Worm (Caenorhabditis elegans): ENCODE measurements around the gene F09B12.7.

The F09B12.7 gene

DNA sequence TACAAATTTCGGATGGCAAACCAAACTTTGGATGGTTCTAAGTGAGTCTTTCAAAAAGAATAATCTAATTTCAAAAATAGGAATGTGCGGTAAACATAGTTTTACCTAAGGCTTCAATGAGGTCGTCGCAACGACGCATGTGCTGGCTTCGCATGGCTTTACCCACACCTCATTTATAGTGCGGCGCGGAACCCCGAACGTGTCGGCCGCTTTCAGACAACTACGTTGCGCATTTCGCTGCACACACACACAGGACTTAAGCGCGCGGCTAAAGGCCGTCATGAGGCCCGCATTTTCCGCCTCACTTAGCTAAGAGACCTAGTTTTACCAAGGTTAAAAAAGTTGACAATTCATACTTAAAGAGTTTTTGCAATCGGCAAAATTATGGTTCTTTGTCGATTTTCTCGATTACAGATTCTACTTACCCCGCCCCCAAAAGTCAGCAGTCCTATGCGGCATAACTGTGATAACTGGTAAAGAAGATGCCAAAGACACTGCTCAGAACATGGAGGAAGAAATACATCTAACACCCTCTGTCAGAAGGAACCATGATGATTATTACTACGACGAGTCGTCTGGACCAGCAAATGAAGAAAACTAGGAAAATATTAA, 2.0 kb downstream of the F09B12.7 start:
- TF ChIP-seq egl-5 (tag; optimal IDR thresholded peaks at IDR 0.05) (no peak), nhr-11 (tag; optimal IDR thresholded peaks at IDR 0.05) (no peak), ZK546.5 (tag; optimal IDR thresholded peaks at IDR 0.05) (no peak), lsy-12 (tag; optimal IDR thresholded peaks at IDR 0.05) (no peak), snpc-4 (tag; optimal IDR thresholded peaks at IDR 0.05) (peak; percentile 45), zag-1 (tag; optimal IDR thresholded peaks at IDR 0.05) (no peak)

- TF ChIP-seq pqm-1 (tag; optimal IDR thresholded peaks at IDR 0.05) (no peak), tbx-2 (tag; optimal IDR thresholded peaks at IDR 0.05) (no peak), elt-2 (tag; optimal IDR thresholded peaks at IDR 0.05) (peak; percentile 77)
Observed at ce11 chrX:15089123-15089522, 5.8 kb downstream of the F09B12.7 start, which contains the start of gene flr-4. Gene flr-4 (plus strand): TSS chrX:15089397.

DNA sequence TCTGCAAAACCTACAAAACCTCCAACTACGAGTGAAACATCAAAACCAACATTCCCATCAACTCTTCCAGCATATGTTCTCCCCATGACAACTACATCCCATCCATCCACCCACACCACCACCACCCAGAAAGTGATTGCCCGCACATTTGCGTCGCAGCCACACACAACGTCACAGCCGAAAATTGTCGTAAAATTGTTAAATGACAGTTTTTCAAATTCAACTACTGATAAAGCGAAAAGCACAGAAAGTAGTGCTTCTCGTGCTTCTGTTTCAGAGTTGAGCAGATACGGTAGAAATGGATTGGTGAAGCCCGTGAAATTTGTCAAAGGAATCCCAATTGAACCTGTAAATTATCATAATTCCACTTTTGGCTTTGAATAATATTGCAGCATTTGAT, 7.1 kb downstream of the F09B12.7 start:
- no peak for TF ChIP-seq ZK546.5 (tag; optimal IDR thresholded peaks at IDR 0.05)
- TF ChIP-seq elt-2 (tag; optimal IDR thresholded peaks at IDR 0.05): peak; percentile 50
- TF ChIP-seq fkh-2 (tag; optimal IDR thresholded peaks at IDR 0.05): no peak
- no peak for TF ChIP-seq elt-1 (tag; optimal IDR thresholded peaks at IDR 0.05)
- TF ChIP-seq elt-3 (tag; optimal IDR thresholded peaks at IDR 0.05): no peak
- TF ChIP-seq nhr-28 (tag; optimal IDR thresholded peaks at IDR 0.05): no peak
- no peak for TF ChIP-seq eor-1 (tag; optimal IDR thresholded peaks at IDR 0.05)

DNA sequence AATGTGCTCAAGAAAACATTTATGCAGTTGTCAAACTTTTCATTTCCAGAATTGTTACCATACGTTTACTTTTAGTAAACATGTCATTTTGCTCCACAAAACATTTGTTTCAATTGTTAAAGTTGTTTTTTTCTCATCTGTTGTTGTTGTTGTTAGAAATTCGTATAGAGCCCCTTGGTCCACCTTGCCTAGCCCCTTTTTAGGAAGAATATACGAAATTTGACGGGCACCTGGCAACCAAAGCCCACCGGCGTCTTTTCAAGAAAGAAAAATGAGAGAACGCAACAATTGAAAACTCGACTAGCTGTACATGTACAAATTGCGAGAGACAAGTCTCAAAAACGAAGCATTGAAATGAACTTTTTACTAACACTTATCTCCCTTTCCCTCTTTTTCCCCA, 10.5 kb downstream of the F09B12.7 start, which contains the start of gene F09B12.5:
Gene F09B12.5, plus strand, starts transcription at position 301 of the 400 bp plus-strand sequence.
- no peak for TF ChIP-seq elt-2 (tag; optimal IDR thresholded peaks at IDR 0.05)
- TF ChIP-seq nhr-25 (tag; optimal IDR thresholded peaks at IDR 0.05): no peak
- TF ChIP-seq elt-3 (tag; optimal IDR thresholded peaks at IDR 0.05): no peak
- TF ChIP-seq fkh-2 (tag; optimal IDR thresholded peaks at IDR 0.05): no peak
- TF ChIP-seq tbx-2 (tag; optimal IDR thresholded peaks at IDR 0.05): no peak
- no peak for TF ChIP-seq hmg-11 (tag; optimal IDR thresholded peaks at IDR 0.05)
- TF ChIP-seq fos-1 (tag; optimal IDR thresholded peaks at IDR 0.05): no peak
- no peak for TF ChIP-seq ama-1 (optimal IDR thresholded peaks at IDR 0.05)
- no peak for TF ChIP-seq nhr-43 (tag; optimal IDR thresholded peaks at IDR 0.05; ENCODE audit: poor library complexity, severe bottlenecking)
- no peak for TF ChIP-seq unc-62 (GFP tag; optimal IDR thresholded peaks at IDR 0.05)
- no peak for TF ChIP-seq pqm-1 (tag; optimal IDR thresholded peaks at IDR 0.05)
- TF ChIP-seq elt-1 (tag; optimal IDR thresholded peaks at IDR 0.05): no peak

DNA sequence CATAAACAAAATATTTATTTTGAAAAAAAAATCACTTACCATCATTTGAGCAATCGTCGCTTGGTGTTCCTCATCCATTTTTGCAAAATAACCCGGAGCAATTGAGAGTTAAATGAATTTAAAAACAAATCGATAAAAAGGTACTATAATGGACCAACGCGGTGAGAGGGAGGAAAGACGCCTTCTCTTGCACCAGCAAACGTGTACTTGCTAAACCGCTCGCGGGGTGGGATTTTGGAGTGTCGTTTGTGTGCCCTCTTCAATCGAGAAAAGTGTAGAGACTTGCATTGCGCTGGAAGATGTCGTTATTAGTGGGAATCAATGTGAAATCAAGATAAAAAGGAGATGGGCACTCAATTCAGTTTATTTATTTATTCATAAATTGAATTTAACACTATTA, 11.1 kb downstream of the F09B12.7 start, which contains the start of gene H40L08.1:
Gene H40L08.1, minus strand, starts transcription at position 292 of the 400 bp plus-strand sequence.
- TF ChIP-seq egl-5 (tag; optimal IDR thresholded peaks at IDR 0.05) (no peak), hmg-11 (tag; optimal IDR thresholded peaks at IDR 0.05) (peak; percentile 63), nfya-1 (tag; optimal IDR thresholded peaks at IDR 0.05; ENCODE audit: insufficient read depth) (peak; percentile 32), snpc-4 (tag; optimal IDR thresholded peaks at IDR 0.05) (peak; percentile 42), elt-2 (tag; optimal IDR thresholded peaks at IDR 0.05) (peak; percentile 15), nhr-23 (tag; optimal IDR thresholded peaks at IDR 0.05) (no peak), mml-1 (tag; optimal IDR thresholded peaks at IDR 0.05) (no peak)

DNA sequence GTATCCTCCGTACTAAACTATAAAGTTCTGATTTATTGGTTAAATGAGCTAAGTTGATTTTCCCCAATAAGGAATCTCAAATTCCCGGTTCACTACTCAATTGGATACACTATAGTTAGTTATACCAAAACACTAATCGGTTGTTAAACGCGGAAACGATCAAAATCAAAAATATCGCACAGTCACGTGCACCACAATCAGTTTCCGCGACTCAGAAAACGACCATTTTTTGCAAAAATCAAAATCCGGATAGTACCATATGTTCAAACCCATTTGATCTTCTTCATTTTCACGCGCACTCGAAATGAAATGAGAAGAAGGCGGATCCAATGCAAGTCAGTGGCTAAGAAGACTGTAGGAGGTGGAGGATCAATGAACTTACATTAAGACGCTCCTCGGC, 13.4 kb downstream of the F09B12.7 start:
- TF ChIP-seq unc-39 (tag; optimal IDR thresholded peaks at IDR 0.05) (no peak), ztf-11 (tag; optimal IDR thresholded peaks at IDR 0.05) (no peak), daf-12 (tag; optimal IDR thresholded peaks at IDR 0.05) (no peak), nhr-43 (tag; optimal IDR thresholded peaks at IDR 0.05; ENCODE audit: poor library complexity, severe bottlenecking) (peak; percentile 45), fkh-10 (GFP tag; optimal IDR thresholded peaks at IDR 0.05) (no peak), ceh-28 (tag; optimal IDR thresholded peaks at IDR 0.05) (no peak), elt-1 (tag; optimal IDR thresholded peaks at IDR 0.05) (no peak), nhr-12 (tag; optimal IDR thresholded peaks at IDR 0.05) (no peak), ceh-16 (tag; optimal IDR thresholded peaks at IDR 0.05) (no peak), nhr-237 (tag; optimal IDR thresholded peaks at IDR 0.05) (no peak), fos-1 (tag; optimal IDR thresholded peaks at IDR 0.05) (no peak), ama-1 (optimal IDR thresholded peaks at IDR 0.05) (peak; percentile 30), ceh-9 (tag; optimal IDR thresholded peaks at IDR 0.05) (no peak), fkh-2 (tag; optimal IDR thresholded peaks at IDR 0.05) (no peak), lsy-12 (tag; optimal IDR thresholded peaks at IDR 0.05) (no peak), egl-27 (tag; optimal IDR thresholded peaks at IDR 0.05) (no peak)

Measured in whole organism, L3 larva.